4 worm cellular contexts compared by ENCODE assay signal in genomic region chrIV:11616543-11616942, ce11.
A peak's percentile ranks its signal among the peaks of the same experiment; 100 is the strongest.
TF ChIP-seq lines count a peak whose summit lies in the region.

No protein-coding gene starts in this region.

TF ChIP-seq in whole organism, L1 larva, 84 proteins besides CTCF, POLR2A, EP300 and RAD21:
- TF ChIP-seq mab-9 (GFP tag; IDR thresholded peaks at IDR 0.05; lab: Robert Waterston, UW) (0 out of 2 replicates have a peak, but pooled peaks have one; percentile 12), ets-5 (GFP tag; IDR thresholded peaks at IDR 0.05; lab: Robert Waterston, UW) (0 out of 2 replicates have a peak, but pooled peaks have one; percentile 56)
TF ChIP-seq in whole organism, L1 larva: peak in this region for 2; not testable (repeated sequence) for 82.

TF ChIP-seq in whole organism, L4 larva, 104 proteins besides CTCF, POLR2A, EP300 and RAD21:
- peak; percentile 97 for TF ChIP-seq set-16 (GFP tag; IDR thresholded peaks at IDR 0.05; lab: Robert Waterston, UW)
- TF ChIP-seq mxl-2 (GFP tag; conservative IDR thresholded peaks at IDR 0.05; lab: Robert Waterston, UW): peak; percentile 60; the same call in 1 of the 2 replicates
- peak; percentile 63; the same call in 1 of the 2 replicates for TF ChIP-seq egl-43 (GFP tag; IDR thresholded peaks at IDR 0.05; lab: Robert Waterston, UW)

TF ChIP-seq in whole organism, midembryonic, 9 proteins besides CTCF, POLR2A, EP300 and RAD21:
- TF ChIP-seq ztf-29 (GFP tag; IDR thresholded peaks at IDR 0.05; lab: Robert Waterston, UW): 0 out of 2 replicates have a peak, but pooled peaks have one; percentile 21
TF ChIP-seq in whole organism, midembryonic: peak in this region for 1; not testable (repeated sequence) for 8.

TF ChIP-seq in whole organism, young adult, 124 proteins besides CTCF, POLR2A, EP300 and RAD21:
- 0 out of 2 replicates have a peak, but pooled peaks have one; percentile 44 for TF ChIP-seq nfyb-1 (GFP tag; IDR thresholded peaks at IDR 0.05; lab: Robert Waterston, UW)
- peak; percentile 42; the same call in 1 of the 2 replicates for TF ChIP-seq mcd-1 (GFP tag; IDR thresholded peaks at IDR 0.05; lab: Robert Waterston, UW)
- TF ChIP-seq nhr-120 (GFP tag; IDR thresholded peaks at IDR 0.05; lab: Robert Waterston, UW): peak; percentile 64; the same call in 1 of the 2 replicates
- TF ChIP-seq egrh-3 (GFP tag; IDR thresholded peaks at IDR 0.05; lab: Robert Waterston, UW): peak; percentile 90; the same call in 1 of the 2 replicates
- 0 out of 2 replicates have a peak, but pooled peaks have one; percentile 68 for TF ChIP-seq F37B4.10 (GFP tag; IDR thresholded peaks at IDR 0.05; lab: Robert Waterston, UW)
TF ChIP-seq in whole organism, young adult: peak in this region for 5; not testable (repeated sequence) for 119.
